Fruit fly (Drosophila melanogaster) whole organism, prepupa: Measurements from ENCODE around the gene CG12885.

Experiments used
- CG10669 ChIP-seq: fragments of 200-800 bp; sonication (Bioruptor generic); optimal IDR thresholded peaks from 3 replicates; lab custom pipeline; 2018; ENCODE audit warnings: missing biosample characterization, mild to moderate bottlenecking, missing genetic modification characterization, moderate library complexity
- CG11294 ChIP-seq: fragments of 200-800 bp; sonication (Bioruptor generic); IDR thresholded peaks from 2 replicates; pipeline ENCODE4 v1.3.6; 2022; ENCODE audit warnings: missing biosample characterization, missing genetic modification characterization
- CG11762 ChIP-seq: fragments of 200-800 bp; sonication (Bioruptor generic); optimal IDR thresholded peaks from 3 replicates; lab custom pipeline; 2016; ENCODE audit warnings: missing biosample characterization, missing genetic modification characterization; ENCODE audit not compliant: insufficient read depth
- CG11902 ChIP-seq: fragments of 200-800 bp; sonication (Bioruptor generic); optimal IDR thresholded peaks from 3 replicates; lab custom pipeline; 2016; ENCODE audit warnings: missing biosample characterization, missing genetic modification characterization
- CG15336 ChIP-seq: fragments of 200-800 bp; sonication (Bioruptor generic); IDR thresholded peaks from 2 replicates; pipeline ENCODE4 v1.3.6; 2022; ENCODE audit warnings: missing biosample characterization, missing genetic modification characterization
- CG1621 ChIP-seq: fragments of 200-800 bp; sonication (Bioruptor generic); optimal IDR thresholded peaks from 3 replicates; lab custom pipeline; 2018; ENCODE audit warnings: missing biosample characterization, mild to moderate bottlenecking, missing genetic modification characterization
- CG3032 ChIP-seq: fragments of 200-800 bp; optimal IDR thresholded peaks from 2 replicates; lab custom pipeline; 2019; ENCODE audit warnings: missing biosample characterization, mild to moderate bottlenecking, missing genetic modification characterization, moderate library complexity
- CG31627 ChIP-seq: fragments of 200-800 bp; sonication (Bioruptor generic); optimal IDR thresholded peaks from 3 replicates; lab custom pipeline; 2016; ENCODE audit warnings: missing biosample characterization, missing genetic modification characterization
- CG34406 ChIP-seq: fragments of 200-800 bp; sonication (Bioruptor generic); optimal IDR thresholded peaks from 3 replicates; lab custom pipeline; 2016; ENCODE audit warnings: missing biosample characterization, missing genetic modification characterization
- CG3919 ChIP-seq: fragments of 200-800 bp; sonication (Bioruptor generic); optimal IDR thresholded peaks from 3 replicates; lab custom pipeline; 2016; ENCODE audit warnings: missing biosample characterization, missing genetic modification characterization
- CG4318 ChIP-seq: fragments of 200-800 bp; sonication (Bioruptor generic); optimal IDR thresholded peaks from 3 replicates; lab custom pipeline; 2017; ENCODE audit warnings: missing biosample characterization, mild to moderate bottlenecking, missing genetic modification characterization
- CG6163 ChIP-seq: fragments of 200-800 bp; sonication (Bioruptor generic); IDR thresholded peaks from 3 replicates; pipeline ENCODE4 v1.3.6; 2022; ENCODE audit warnings: missing biosample characterization, missing genetic modification characterization
- CG6276 ChIP-seq: fragments of 200-800 bp; sonication (Bioruptor generic); optimal IDR thresholded peaks from 2 replicates; lab custom pipeline; 2017; ENCODE audit warnings: missing biosample characterization, mild to moderate bottlenecking, missing genetic modification characterization
- CG6792 ChIP-seq: fragments of 200-800 bp; sonication (Bioruptor generic); optimal IDR thresholded peaks from 3 replicates; lab custom pipeline; 2016; ENCODE audit warnings: missing biosample characterization, missing genetic modification characterization
- CG6808 ChIP-seq: fragments of 200-800 bp; sonication (Bioruptor generic); optimal IDR thresholded peaks from 3 replicates; lab custom pipeline; 2017; ENCODE audit warnings: missing biosample characterization, missing genetic modification characterization, mild to moderate bottlenecking, moderate library complexity, missing genetic modification reagents
- CG6854 ChIP-seq: fragments of 200-800 bp; sonication (Bioruptor generic); optimal IDR thresholded peaks from 2 replicates; lab custom pipeline; 2017; ENCODE audit warnings: missing biosample characterization, mild to moderate bottlenecking, missing genetic modification characterization
- CG7368 ChIP-seq: fragments of 200-800 bp; sonication (Bioruptor generic); optimal IDR thresholded peaks from 3 replicates; lab custom pipeline; 2016; ENCODE audit warnings: missing biosample characterization, missing genetic modification characterization
- CG8319 ChIP-seq: fragments of 200-800 bp; sonication (Bioruptor generic); optimal IDR thresholded peaks from 3 replicates; lab custom pipeline; 2016; ENCODE audit warnings: missing biosample characterization, missing genetic modification characterization
- CG8632 ChIP-seq: fragments of 200-800 bp; sonication (Bioruptor generic); optimal IDR thresholded peaks from 3 replicates; lab custom pipeline; 2016; ENCODE audit warnings: missing biosample characterization, missing genetic modification characterization
- CG9139 ChIP-seq: fragments of 200-800 bp; sonication (Bioruptor generic); optimal IDR thresholded peaks from 3 replicates; lab custom pipeline; 2017; ENCODE audit warnings: missing biosample characterization, mild to moderate bottlenecking, missing genetic modification characterization
- Eip78C ChIP-seq: fragments of 200-800 bp; sonication (Bioruptor generic); peaks from one replicate; lab custom pipeline; 2016; ENCODE audit warnings: missing biosample characterization, missing genetic modification characterization
- Ets21C ChIP-seq: fragments of 200-800 bp; sonication (Bioruptor generic); optimal IDR thresholded peaks from 3 replicates; lab custom pipeline; 2016; ENCODE audit warnings: missing biosample characterization, missing genetic modification characterization
- Ets96B ChIP-seq: fragments of 200-800 bp; optimal IDR thresholded peaks from 2 replicates; lab custom pipeline; 2019; ENCODE audit warnings: missing biosample characterization, mild to moderate bottlenecking, missing genetic modification characterization, moderate library complexity
- Gug ChIP-seq: fragments of 200-800 bp; sonication (Bioruptor generic); IDR thresholded peaks from 2 replicates; pipeline ENCODE4 v1.3.6; 2022; ENCODE audit warnings: missing biosample characterization, missing genetic modification characterization
- Hr38 ChIP-seq: sonication (Bioruptor generic); optimal IDR thresholded peaks from 2 replicates; lab custom pipeline; 2016; ENCODE audit warnings: missing biosample characterization, missing genetic modification characterization
- Hr4 ChIP-seq: fragments of 200-800 bp; sonication (Bioruptor generic); optimal IDR thresholded peaks from 3 replicates; lab custom pipeline; 2016; ENCODE audit warnings: missing biosample characterization, missing genetic modification characterization
- Sox102F ChIP-seq: fragments of 200-800 bp; sonication (Bioruptor generic); optimal IDR thresholded peaks from 2 replicates; lab custom pipeline; 2016; ENCODE audit warnings: missing biosample characterization, mild to moderate bottlenecking, missing genetic modification characterization
- Sox14 ChIP-seq: fragments of 200-800 bp; sonication (Bioruptor generic); optimal IDR thresholded peaks from 3 replicates; lab custom pipeline; 2016; ENCODE audit warnings: missing biosample characterization, missing genetic modification characterization
- Sox15 ChIP-seq: fragments of 200-800 bp; sonication (Bioruptor generic); optimal IDR thresholded peaks from 3 replicates; lab custom pipeline; 2016; ENCODE audit warnings: missing biosample characterization, missing genetic modification characterization
- achi ChIP-seq: fragments of 200-800 bp; sonication (Bioruptor generic); optimal IDR thresholded peaks from 3 replicates; lab custom pipeline; 2016; ENCODE audit warnings: missing biosample characterization, missing genetic modification characterization
- acj6 ChIP-seq: fragments of 200-800 bp; sonication (Bioruptor generic); optimal IDR thresholded peaks from 3 replicates; lab custom pipeline; 2016; ENCODE audit warnings: missing biosample characterization, missing genetic modification characterization
- cyc ChIP-seq: fragments of 200-800 bp; sonication (Bioruptor generic); optimal IDR thresholded peaks from 3 replicates; lab custom pipeline; 2016; ENCODE audit warnings: missing biosample characterization, missing genetic modification characterization
- dsx ChIP-seq: fragments of 200-800 bp; optimal IDR thresholded peaks from 3 replicates; lab custom pipeline; 2019; ENCODE audit warnings: missing biosample characterization, mild to moderate bottlenecking, missing genetic modification characterization, moderate library complexity; ENCODE audit not compliant: poor library complexity, severe bottlenecking
- eg ChIP-seq: fragments of 200-800 bp; sonication (Bioruptor generic); IDR thresholded peaks from 3 replicates; pipeline ENCODE4 v1.3.6; 2022; ENCODE audit warnings: missing biosample characterization, missing genetic modification characterization
- esn ChIP-seq: fragments of 200-800 bp; sonication (Bioruptor generic); optimal IDR thresholded peaks from 2 replicates; lab custom pipeline; 2016; ENCODE audit warnings: missing biosample characterization, mild to moderate bottlenecking, missing genetic modification characterization, moderate library complexity
- fd59A ChIP-seq: fragments of 200-800 bp; sonication (Bioruptor generic); optimal IDR thresholded peaks from 2 replicates; lab custom pipeline; 2017; ENCODE audit warnings: missing biosample characterization, mild to moderate bottlenecking, missing genetic modification characterization, missing genetic modification reagents
- fkh ChIP-seq: fragments of 200-800 bp; sonication (Bioruptor generic); optimal IDR thresholded peaks from 3 replicates; lab custom pipeline; 2017; ENCODE audit warnings: missing biosample characterization, mild to moderate bottlenecking, missing genetic modification characterization, moderate library complexity
- pdm3 ChIP-seq: fragments of 200-800 bp; sonication (Bioruptor generic); optimal IDR thresholded peaks from 3 replicates; lab custom pipeline; 2016; ENCODE audit warnings: missing biosample characterization, missing genetic modification characterization
- spab ChIP-seq: fragments of 200-800 bp; sonication (Bioruptor generic); optimal IDR thresholded peaks from 2 replicates; lab custom pipeline; 2017; ENCODE audit warnings: missing biosample characterization, mild to moderate bottlenecking, missing genetic modification characterization, missing genetic modification reagents
- ss ChIP-seq, 2 experiments: fragments of 200-800 bp; sonication (Bioruptor generic); optimal IDR thresholded peaks; 2 replicates in 1 of 2; 3 replicates in 1 of 2; lab custom pipeline; 2017 to 2018; ENCODE audit warnings: mild to moderate bottlenecking in 2 of 2, missing biosample characterization in 2 of 2, missing genetic modification characterization in 2 of 2, moderate library complexity in 1 of 2
- svp ChIP-seq: fragments of 200-800 bp; sonication (Bioruptor generic); peaks from one replicate; lab custom pipeline; 2016; ENCODE audit warnings: missing biosample characterization, missing genetic modification characterization
- vri ChIP-seq: fragments of 200-800 bp; sonication (Bioruptor generic); optimal IDR thresholded peaks from 3 replicates; lab custom pipeline; 2016; ENCODE audit warnings: missing biosample characterization, mild to moderate bottlenecking, missing genetic modification characterization

Gene CG12885

dm6 chr3R:27558660-27559319, 38.1 kb downstream of the CG12885 start, which contains the start of gene Klp98A:
Gene Klp98A (minus strand): TSS chr3R:27559145.
- TF ChIP-seq CG7368 (GFP tag; lab: Kevin White, UChicago) (no peak), CG15336 (GFP tag; lab: Robert Waterston, UW) (peak; percentile 42; the same call in 1 of the 2 replicates), ss (GFP tag; optimal IDR thresholded peaks at IDR 0.05; lab: Kevin White, UChicago) (no peak), Eip78C (GFP tag; lab: Kevin White, UChicago) (peak; percentile 54), CG6854 (GFP tag; lab: Kevin White, UChicago) (peak; percentile 50), Ets21C (GFP tag; lab: Kevin White, UChicago) (no peak), CG34406 (GFP tag; lab: Kevin White, UChicago) (no peak), CG8319 (GFP tag; lab: Kevin White, UChicago) (no peak), Sox15 (no peak), pdm3 (GFP tag; lab: Kevin White, UChicago) (no peak), CG6276 (no peak), spab (GFP tag; lab: Kevin White, UChicago) (no peak), Sox102F (GFP tag; lab: Kevin White, UChicago) (no peak), CG1621 (tag; lab: Kevin White, UChicago) (no peak), Ets96B (no peak), CG11294 (GFP tag; lab: Robert Waterston, UW) (no peak), CG31627 (no peak), CG4318 (GFP tag; lab: Kevin White, UChicago) (no peak), eg (GFP tag; lab: Robert Waterston, UW) (no peak), CG9139 (GFP tag; lab: Kevin White, UChicago) (no peak), CG11902 (GFP tag; lab: Kevin White, UChicago) (no peak), CG6792 (GFP tag; lab: Kevin White, UChicago) (no peak), CG10669 (GFP tag; lab: Kevin White, UChicago) (no peak), Gug (GFP tag; lab: Robert Waterston, UW) (no peak), svp (no peak), Hr38 (GFP tag; lab: Kevin White, UChicago) (no peak), acj6 (GFP tag; lab: Kevin White, UChicago) (no peak), CG3032 (tag; lab: Kevin White, UChicago) (no peak), vri (peak; percentile 28), CG8632 (GFP tag; lab: Kevin White, UChicago) (no peak), dsx (GFP tag; lab: Kevin White, UChicago) (peak; percentile 54), CG3919 (GFP tag; lab: Kevin White, UChicago) (no peak), CG6808 (GFP tag; lab: Kevin White, UChicago) (no peak), cyc (GFP tag; lab: Kevin White, UChicago) (no peak), Hr4 (GFP tag; lab: Kevin White, UChicago) (no peak), CG6163 (GFP tag; lab: Robert Waterston, UW) (no peak), fd59A (GFP tag; lab: Kevin White, UChicago) (no peak), esn (GFP tag; lab: Kevin White, UChicago) (peak; percentile 38), Sox14 (GFP tag; lab: Kevin White, UChicago) (peak; percentile 46), fkh (no peak), CG11762 (no peak), achi (GFP tag; lab: Kevin White, UChicago) (no peak)
- TF ChIP-seq, all 60 proteins: peak for 7
